Fruit fly (Drosophila melanogaster) whole organism, embryonic: Measurements from ENCODE around the gene BORCS6.

ENCODE experiments used
- B-H1 ChIP-seq: fragments of 200-800 bp; sonication (Bioruptor generic); IDR thresholded peaks from 3 replicates; pipeline ENCODE4 v1.3.6; 2022; ENCODE audit warnings: missing biosample characterization, missing genetic modification characterization
- Bdp1 ChIP-seq: fragments of 200-800 bp; sonication (Bioruptor generic); optimal IDR thresholded peaks from 3 replicates; lab custom pipeline; 2016; ENCODE audit warnings: missing biosample characterization, missing genetic modification characterization
- CG1024 ChIP-seq: fragments of 200-800 bp; sonication (Bioruptor generic); IDR thresholded peaks from 2 replicates; pipeline ENCODE4 v1.3.6; 2022; ENCODE audit warnings: missing biosample characterization, missing genetic modification characterization
- CG10366 ChIP-seq: fragments of 200-800 bp; sonication (Bioruptor generic); IDR thresholded peaks from 2 replicates; pipeline ENCODE4 v1.3.6; 2022; ENCODE audit warnings: missing biosample characterization, missing genetic modification characterization
- CG11504 ChIP-seq: fragments of 200-800 bp; sonication (Bioruptor generic); optimal IDR thresholded peaks from 3 replicates; lab custom pipeline; 2019; ENCODE audit warnings: missing biosample characterization, mild to moderate bottlenecking, missing genetic modification characterization, moderate library complexity
- CG1233 ChIP-seq: fragments of 200-800 bp; sonication (Bioruptor generic); optimal IDR thresholded peaks from 4 replicates; lab custom pipeline; 2018; ENCODE audit warnings: missing biosample characterization, mild to moderate bottlenecking, missing genetic modification characterization
- CG12769 ChIP-seq: fragments of 200-800 bp; sonication (Bioruptor generic); optimal IDR thresholded peaks from 2 replicates; lab custom pipeline; 2019; ENCODE audit warnings: missing biosample characterization, mild to moderate bottlenecking, missing genetic modification characterization, moderate library complexity
- CG13287 ChIP-seq: fragments of 200-800 bp; sonication (Bioruptor generic); IDR thresholded peaks from 2 replicates; pipeline ENCODE4 v1.3.6; 2022; ENCODE audit warnings: missing biosample characterization, missing genetic modification characterization; ENCODE audit not compliant: partially characterized antibody
- CG13424 ChIP-seq: fragments of 200-800 bp; sonication (Bioruptor generic); optimal IDR thresholded peaks from 2 replicates; lab custom pipeline; 2019; ENCODE audit warnings: missing biosample characterization, mild to moderate bottlenecking, missing genetic modification characterization, moderate library complexity
- CG13894 ChIP-seq: fragments of 200-800 bp; sonication (Bioruptor generic); optimal IDR thresholded peaks from 3 replicates; lab custom pipeline; 2018; ENCODE audit warnings: missing biosample characterization, mild to moderate bottlenecking, missing genetic modification characterization, moderate library complexity
- CG15011 ChIP-seq: fragments of 200-800 bp; sonication (Bioruptor generic); optimal IDR thresholded peaks from 3 replicates; lab custom pipeline; 2018; ENCODE audit warnings: missing biosample characterization, mild to moderate bottlenecking, missing genetic modification characterization
- CG17186 ChIP-seq: fragments of 200-800 bp; sonication (Bioruptor generic); optimal IDR thresholded peaks from 3 replicates; lab custom pipeline; 2017; ENCODE audit warnings: missing biosample characterization, missing genetic modification reagents, missing genetic modification characterization
- CG2875 ChIP-seq: fragments of 200-800 bp; sonication (Bioruptor generic); optimal IDR thresholded peaks from 2 replicates; lab custom pipeline; 2017; ENCODE audit warnings: missing biosample characterization, mild to moderate bottlenecking, missing genetic modification characterization, missing genetic modification reagents
- CG34224 ChIP-seq: fragments of 200-800 bp; sonication (Bioruptor generic); IDR thresholded peaks from 3 replicates; pipeline ENCODE4 v1.3.6; 2022; ENCODE audit warnings: missing biosample characterization, missing genetic modification characterization; ENCODE audit not compliant: partially characterized antibody
- CG3995 ChIP-seq: fragments of 200-800 bp; sonication (Bioruptor generic); optimal IDR thresholded peaks from 3 replicates; lab custom pipeline; 2016; ENCODE audit warnings: missing biosample characterization, missing genetic modification characterization
- CG4424 ChIP-seq: fragments of 200-800 bp; sonication (Bioruptor generic); optimal IDR thresholded peaks from 3 replicates; lab custom pipeline; 2016; ENCODE audit warnings: missing biosample characterization, missing genetic modification characterization
- CG6272 ChIP-seq: fragments of 200-800 bp; sonication (Bioruptor generic); IDR thresholded peaks from 2 replicates; pipeline ENCODE4 v1.3.6; 2022; ENCODE audit warnings: missing biosample characterization, missing genetic modification characterization
- CG7839 ChIP-seq: fragments of 200-800 bp; sonication (Bioruptor generic); optimal IDR thresholded peaks from 3 replicates; lab custom pipeline; 2018; ENCODE audit warnings: missing biosample characterization, mild to moderate bottlenecking, missing genetic modification characterization, moderate library complexity
- CG7963 ChIP-seq: fragments of 200-800 bp; sonication (Bioruptor generic); IDR thresholded peaks from 3 replicates; pipeline ENCODE4 v1.3.6; 2022; ENCODE audit warnings: missing biosample characterization, missing genetic modification characterization; ENCODE audit not compliant: partially characterized antibody
- CG8281 ChIP-seq: fragments of 200-800 bp; sonication (Bioruptor generic); optimal IDR thresholded peaks from 2 replicates; lab custom pipeline; 2018; ENCODE audit warnings: missing biosample characterization, mild to moderate bottlenecking, missing genetic modification characterization, moderate library complexity
- CG8359 ChIP-seq: fragments of 200-800 bp; sonication (Bioruptor generic); optimal IDR thresholded peaks from 2 replicates; lab custom pipeline; 2017; ENCODE audit warnings: missing biosample characterization, mild to moderate bottlenecking, missing genetic modification characterization, borderline replicate concordance
- CG9727 ChIP-seq: fragments of 200-800 bp; sonication (Bioruptor generic); optimal IDR thresholded peaks from 3 replicates; lab custom pipeline; 2017; ENCODE audit warnings: missing biosample characterization, mild to moderate bottlenecking, missing genetic modification characterization
- Drgx ChIP-seq: fragments of 200-800 bp; sonication (Bioruptor generic); IDR thresholded peaks from 2 replicates; pipeline ENCODE4 v1.3.6; 2022; ENCODE audit warnings: missing biosample characterization, missing genetic modification characterization
- Eip74EF ChIP-seq, 2 experiments: fragments of 200-800 bp in 1 of 2; fragments of >200 bp in 1 of 2; sonication (Bioruptor generic) in 1 of 2; optimal IDR thresholded peaks; 2 replicates each; lab custom pipeline; 2017 to 2019; ENCODE audit warnings: missing biosample characterization in 2 of 2, missing genetic modification characterization in 2 of 2, mild to moderate bottlenecking in 1 of 2, moderate library complexity in 1 of 2
- Fer1 ChIP-seq: fragments of 200-800 bp; sonication (Bioruptor generic); optimal IDR thresholded peaks from 2 replicates; lab custom pipeline; 2017; ENCODE audit warnings: missing biosample characterization, mild to moderate bottlenecking, missing genetic modification characterization
- Gug ChIP-seq: fragments of 200-800 bp; sonication (Bioruptor generic); IDR thresholded peaks from 4 replicates; pipeline ENCODE4 v1.3.6; 2022; ENCODE audit warnings: missing biosample characterization, missing genetic modification characterization
- HLH3B ChIP-seq: fragments of 200-800 bp; sonication (Bioruptor generic); IDR thresholded peaks from 2 replicates; pipeline ENCODE4 v1.3.6; 2022; ENCODE audit warnings: missing biosample characterization, missing genetic modification characterization
- Hr39 ChIP-seq: fragments of >200 bp; optimal IDR thresholded peaks from 2 replicates; lab custom pipeline; 2017
- Ptx1 ChIP-seq: fragments of 200-800 bp; sonication (Bioruptor generic); IDR thresholded peaks from 2 replicates; pipeline ENCODE4 v1.3.6; 2022; ENCODE audit warnings: missing biosample characterization, missing genetic modification characterization
- Stat92E ChIP-seq, 3 experiments: fragments of >200 bp in 2 of 3; fragments of 200-800 bp in 1 of 3; sonication (Bioruptor generic) in 1 of 3; optimal IDR thresholded peaks; 2 replicates each; lab custom pipeline; 2017 to 2019; ENCODE audit warnings: missing biosample characterization in 3 of 3, missing genetic modification characterization in 3 of 3, mild to moderate bottlenecking in 1 of 3, moderate library complexity in 1 of 3
- YL-1 ChIP-seq: fragments of 200-800 bp; sonication (Bioruptor generic); optimal IDR thresholded peaks from 3 replicates; lab custom pipeline; 2017; ENCODE audit warnings: missing biosample characterization, mild to moderate bottlenecking, missing genetic modification characterization
- ato ChIP-seq: fragments of 200-800 bp; sonication (Bioruptor generic); IDR thresholded peaks from 2 replicates; pipeline ENCODE4 v1.3.6; 2022; ENCODE audit warnings: missing biosample characterization, missing genetic modification characterization; ENCODE audit not compliant: partially characterized antibody
- bigmax ChIP-seq: fragments of 200-800 bp; sonication (Bioruptor generic); optimal IDR thresholded peaks from 2 replicates; lab custom pipeline; 2018; ENCODE audit warnings: missing biosample characterization, mild to moderate bottlenecking, missing genetic modification characterization
- bsh ChIP-seq, 2 experiments: fragments of 200-800 bp; sonication (Bioruptor generic); optimal IDR thresholded peaks; 2 replicates each; lab custom pipeline; 2017 to 2018; ENCODE audit warnings: mild to moderate bottlenecking in 2 of 2, missing biosample characterization in 2 of 2, missing genetic modification characterization in 2 of 2, moderate library complexity in 1 of 2
- cato ChIP-seq: fragments of 200-800 bp; sonication (Bioruptor generic); optimal IDR thresholded peaks from 2 replicates; lab custom pipeline; 2016; ENCODE audit warnings: missing biosample characterization, missing genetic modification characterization, borderline replicate concordance
- cg ChIP-seq: fragments of 200-800 bp; sonication (Bioruptor generic); optimal IDR thresholded peaks from 3 replicates; lab custom pipeline; 2019; ENCODE audit warnings: missing biosample characterization, mild to moderate bottlenecking, missing genetic modification characterization, moderate library complexity
- da ChIP-seq: fragments of 200-800 bp; sonication (Bioruptor generic); optimal IDR thresholded peaks from 2 replicates; lab custom pipeline; 2016; ENCODE audit warnings: missing biosample characterization, missing genetic modification characterization
- gem ChIP-seq: fragments of 200-800 bp; sonication (Bioruptor generic); optimal IDR thresholded peaks from 2 replicates; lab custom pipeline; 2019; ENCODE audit warnings: missing biosample characterization, mild to moderate bottlenecking, missing genetic modification characterization, moderate library complexity
- hb ChIP-seq: fragments of 200-800 bp; sonication (Bioruptor generic); IDR thresholded peaks from 3 replicates; pipeline ENCODE4 v1.3.6; 2022; ENCODE audit warnings: missing biosample characterization, missing genetic modification characterization; ENCODE audit not compliant: partially characterized antibody
- maf-S ChIP-seq: fragments of 200-800 bp; sonication (Bioruptor generic); optimal IDR thresholded peaks from 2 replicates; lab custom pipeline; 2016; ENCODE audit warnings: missing biosample characterization, missing genetic modification characterization
- nau ChIP-seq: fragments of 200-800 bp; sonication (Bioruptor generic); optimal IDR thresholded peaks from 3 replicates; lab custom pipeline; 2017; ENCODE audit warnings: missing biosample characterization, mild to moderate bottlenecking, missing genetic modification characterization, missing genetic modification reagents
- oc ChIP-seq: fragments of 200-800 bp; sonication (Bioruptor generic); optimal IDR thresholded peaks from 2 replicates; lab custom pipeline; 2018; ENCODE audit warnings: missing biosample characterization, mild to moderate bottlenecking, missing genetic modification characterization, moderate library complexity
- pros ChIP-seq: fragments of 200-800 bp; sonication (Bioruptor generic); optimal IDR thresholded peaks from 3 replicates; lab custom pipeline; 2019; ENCODE audit warnings: missing biosample characterization, mild to moderate bottlenecking, missing genetic modification characterization, moderate library complexity
- seq ChIP-seq: fragments of 200-800 bp; sonication (Bioruptor generic); IDR thresholded peaks from 2 replicates; pipeline ENCODE4 v1.3.6; 2022; ENCODE audit warnings: missing biosample characterization, missing genetic modification characterization
- tap ChIP-seq: fragments of 200-800 bp; optimal IDR thresholded peaks from 3 replicates; lab custom pipeline; 2019; ENCODE audit warnings: missing biosample characterization, mild to moderate bottlenecking, missing genetic modification characterization, moderate library complexity
- trh ChIP-seq: fragments of 200-800 bp; sonication (Bioruptor generic); optimal IDR thresholded peaks from 2 replicates; lab custom pipeline; 2016; ENCODE audit warnings: missing biosample characterization, missing genetic modification characterization
- unpg ChIP-seq: fragments of 200-800 bp; sonication (Bioruptor generic); optimal IDR thresholded peaks from 3 replicates; lab custom pipeline; 2018; ENCODE audit warnings: missing biosample characterization, mild to moderate bottlenecking, missing genetic modification characterization, moderate library complexity
- vvl ChIP-seq: fragments of 200-800 bp; sonication (Bioruptor generic); IDR thresholded peaks from 2 replicates; pipeline ENCODE4 v1.3.6; 2022; ENCODE audit warnings: missing biosample characterization, missing genetic modification characterization
- yki ChIP-seq: fragments of >200 bp; optimal IDR thresholded peaks from 3 replicates; lab custom pipeline; 2018
- zfh2 ChIP-seq: fragments of 200-800 bp; sonication (Bioruptor generic); optimal IDR thresholded peaks from 2 replicates; lab custom pipeline; 2016; ENCODE audit warnings: missing biosample characterization, missing genetic modification characterization

The BORCS6 gene

DNA sequence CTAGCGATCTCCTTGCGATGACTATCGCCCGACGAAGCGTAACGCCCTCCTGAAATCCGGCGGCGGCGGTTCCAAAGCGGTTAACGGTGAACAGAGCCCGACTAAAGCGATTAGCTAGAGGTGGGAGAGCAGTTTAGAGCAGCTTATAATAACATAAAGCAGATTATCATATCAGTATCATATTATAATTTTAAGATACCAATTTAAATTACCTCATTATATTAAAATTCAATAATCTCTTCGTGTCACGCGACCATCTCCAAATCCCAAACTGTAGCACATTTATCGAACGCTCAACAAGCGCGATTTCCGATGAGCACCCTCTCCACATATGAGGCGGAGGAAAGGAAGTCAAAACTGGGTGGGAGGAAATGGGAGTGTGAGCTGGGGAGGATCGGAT is 6.8 kb upstream of the BORCS6 start (continued):
- TF ChIP-seq CG6272 (no peak), oc (tag; lab: Kevin White, UChicago) (peak; percentile 8), seq (GFP tag; lab: Robert Waterston, UW) (0 out of 2 replicates have a peak, but pooled peaks have one; percentile 11), CG1233 (GFP tag; lab: Kevin White, UChicago) (no peak), da (GFP tag; lab: Kevin White, UChicago) (no peak), CG13287 (no peak), nau (no peak), cato (no peak), CG34224 (GFP tag; lab: Robert Waterston, UW) (no peak), trh (GFP tag; lab: Kevin White, UChicago) (no peak), maf-S (GFP tag; lab: Kevin White, UChicago) (no peak), CG12769 (tag; lab: Kevin White, UChicago) (peak; percentile 10), Eip74EF (GFP tag; optimal IDR thresholded peaks at IDR 0.05; lab: Kevin White, UChicago) (no peak), Hr39 (no peak), CG7839 (no peak), bigmax (GFP tag; lab: Kevin White, UChicago) (no peak), vvl (GFP tag; lab: Robert Waterston, UW) (peak; percentile 70), B-H1 (GFP tag; lab: Robert Waterston, UW) (no peak), CG8281 (tag; lab: Kevin White, UChicago) (no peak), ato (GFP tag; lab: Robert Waterston, UW) (no peak), CG13894 (tag; lab: Kevin White, UChicago) (no peak), CG8359 (GFP tag; lab: Kevin White, UChicago) (no peak), CG17186 (GFP tag; lab: Kevin White, UChicago) (no peak), Fer1 (no peak), zfh2 (no peak), HLH3B (no peak; the same call in 1 of the 2 replicates), yki (no peak), gem (tag; lab: Kevin White, UChicago) (peak; percentile 35), CG4424 (GFP tag; lab: Kevin White, UChicago) (peak; percentile 1), pros (GFP tag; lab: Kevin White, UChicago) (no peak), CG7963 (GFP tag; lab: Robert Waterston, UW) (no peak), CG9727 (GFP tag; lab: Kevin White, UChicago) (peak; percentile 36), hb (GFP tag; lab: Robert Waterston, UW) (no peak), CG10366 (GFP tag; lab: Robert Waterston, UW) (peak; percentile 29; the same call in 1 of the 2 replicates), cg (GFP tag; lab: Kevin White, UChicago) (no peak), CG1024 (GFP tag; lab: Robert Waterston, UW) (no peak), Ptx1 (GFP tag; lab: Robert Waterston, UW) (0 out of 2 replicates have a peak, but pooled peaks have one; percentile 27), CG15011 (GFP tag; lab: Kevin White, UChicago) (no peak), CG11504 (tag; lab: Kevin White, UChicago) (peak; percentile 29), Drgx (GFP tag; lab: Robert Waterston, UW) (0 out of 2 replicates have a peak, but pooled peaks have one; percentile 28), tap (tag; lab: Kevin White, UChicago) (peak; percentile 3), Stat92E (GFP tag; optimal IDR thresholded peaks at IDR 0.05; lab: Kevin White, UChicago) (no peak), CG3995 (GFP tag; lab: Kevin White, UChicago) (no peak), bsh (GFP tag; optimal IDR thresholded peaks at IDR 0.05; lab: Kevin White, UChicago) (peak in 1 of 2 experiments; percentile 55), CG2875 (no peak), Bdp1 (GFP tag; lab: Kevin White, UChicago) (no peak), CG13424 (tag; lab: Kevin White, UChicago) (peak; percentile 39), Gug (GFP tag; lab: Robert Waterston, UW) (0 out of 4 replicates have a peak, but pooled peaks have one; percentile 1), unpg (GFP tag; lab: Kevin White, UChicago) (peak; percentile 33), YL-1 (GFP tag; lab: Kevin White, UChicago) (no peak)
